Fruit fly (Drosophila melanogaster): Measurements from ENCODE around the gene CG32298.

CG32298 gene

dm6 chr3L:2385325-2386007 lies 5.3 kb downstream of the CG32298 start:
- no peak for TF ChIP-seq noc (tag; optimal IDR thresholded peaks at IDR 0.05)

- TF ChIP-seq noc (tag; optimal IDR thresholded peaks at IDR 0.05): no peak
Observed at dm6 chr3L:2379472-2379871, 11.3 kb downstream of the CG32298 start.

dm6 chr3L:2378549-2378948 lies 12.2 kb downstream of the CG32298 start:
- no peak for TF ChIP-seq noc (tag; optimal IDR thresholded peaks at IDR 0.05)

dm6 chr3L:2377114-2377783 lies 13.5 kb downstream of the CG32298 start, which contains the start of the genes CG15877 and Svil:
TSS of gene CG15877 (minus strand) at chr3L:2377556.
TSS of gene Svil (plus strand) at chr3L:2377655.
- no peak for TF ChIP-seq noc (tag; optimal IDR thresholded peaks at IDR 0.05)

- TF ChIP-seq noc (tag; optimal IDR thresholded peaks at IDR 0.05): peak; percentile 98
Observed at dm6 chr3L:2373421-2374043, 17.3 kb downstream of the CG32298 start, which contains the start of the genes mRpL23 and CG9004. TSS of gene mRpL23 (minus strand) at chr3L:2373704. TSS of gene CG9004 (plus strand) at chr3L:2373728.

dm6 chr3L:2371882-2372281 lies 18.9 kb downstream of the CG32298 start, which contains the start of the genes CG1317 and CG8993:
TSS of gene CG1317 (minus strand) at chr3L:2371939.
TSS of gene CG8993 (plus strand) at chr3L:2372199.
- TF ChIP-seq noc (tag; optimal IDR thresholded peaks at IDR 0.05): peak; percentile 23

dm6 chr3L:2360257-2360656 lies 30.5 kb downstream of the CG32298 start, which contains the start of gene CG13801:
TSS of gene CG13801 (plus strand) at chr3L:2360557.
- TF ChIP-seq noc (tag; optimal IDR thresholded peaks at IDR 0.05): no peak

All from whole organism, larva.